Fruit fly (Drosophila melanogaster) whole organism, embryonic: ENCODE results near the gene phol.

Source experiments
- Atf6 ChIP-seq: fragments of 200-800 bp; sonication (Bioruptor generic); IDR thresholded peaks from 2 replicates; pipeline ENCODE4 v1.3.6; 2022; ENCODE audit warnings: missing biosample characterization, missing genetic modification characterization
- CG10462 ChIP-seq: fragments of 200-800 bp; sonication (Bioruptor generic); optimal IDR thresholded peaks from 2 replicates; lab custom pipeline; 2016; ENCODE audit warnings: missing biosample characterization, missing genetic modification characterization
- CG12236 ChIP-seq: fragments of 200-800 bp; sonication (Bioruptor generic); optimal IDR thresholded peaks from 2 replicates; lab custom pipeline; 2016; ENCODE audit warnings: missing biosample characterization, missing genetic modification characterization
- CG13123 ChIP-seq: fragments of 200-800 bp; sonication (Bioruptor generic); optimal IDR thresholded peaks from 2 replicates; lab custom pipeline; 2016; ENCODE audit warnings: missing biosample characterization, missing genetic modification characterization
- CG15073 ChIP-seq: fragments of 200-800 bp; sonication (Bioruptor generic); optimal IDR thresholded peaks from 2 replicates; lab custom pipeline; 2016; ENCODE audit warnings: missing biosample characterization, missing genetic modification characterization
- CG16813 ChIP-seq: fragments of 200-800 bp; sonication (Bioruptor generic); IDR thresholded peaks from 3 replicates; pipeline ENCODE4 v1.3.6; 2022; ENCODE audit warnings: missing biosample characterization, missing genetic modification characterization; ENCODE audit not compliant: partially characterized antibody
- CG17568 ChIP-seq: fragments of 200-800 bp; sonication (Bioruptor generic); optimal IDR thresholded peaks from 2 replicates; lab custom pipeline; 2018; ENCODE audit warnings: missing biosample characterization, mild to moderate bottlenecking, missing genetic modification characterization, moderate library complexity
- CG1792 ChIP-seq: fragments of 200-800 bp; sonication (Bioruptor generic); optimal IDR thresholded peaks from 2 replicates; lab custom pipeline; 2016; ENCODE audit warnings: missing biosample characterization, missing genetic modification characterization
- CG18764 ChIP-seq: fragments of 200-800 bp; sonication (Bioruptor generic); optimal IDR thresholded peaks from 3 replicates; lab custom pipeline; 2016; ENCODE audit warnings: missing biosample characterization, missing genetic modification characterization
- CG2199 ChIP-seq: fragments of 200-800 bp; sonication (Bioruptor generic); IDR thresholded peaks from 3 replicates; pipeline ENCODE4 v1.3.6; 2022; ENCODE audit warnings: missing biosample characterization, missing genetic modification characterization
- CG3065 ChIP-seq: fragments of 200-800 bp; sonication (Bioruptor generic); optimal IDR thresholded peaks from 2 replicates; lab custom pipeline; 2016; ENCODE audit warnings: missing biosample characterization, missing genetic modification characterization
- CG33213 ChIP-seq: fragments of 200-800 bp; sonication (Bioruptor generic); optimal IDR thresholded peaks from 3 replicates; lab custom pipeline; 2016; ENCODE audit warnings: missing biosample characterization, missing genetic modification characterization
- CG34422 ChIP-seq: fragments of 200-800 bp; sonication (Bioruptor generic); IDR thresholded peaks from 3 replicates; pipeline ENCODE4 v1.3.6; 2022; ENCODE audit warnings: missing biosample characterization, missing genetic modification characterization
- CG6654 ChIP-seq: fragments of 200-800 bp; sonication (Bioruptor generic); optimal IDR thresholded peaks from 2 replicates; lab custom pipeline; 2017; ENCODE audit warnings: missing biosample characterization, mild to moderate bottlenecking, missing genetic modification characterization
- CG8359 ChIP-seq: fragments of 200-800 bp; sonication (Bioruptor generic); optimal IDR thresholded peaks from 2 replicates; lab custom pipeline; 2017; ENCODE audit warnings: missing biosample characterization, mild to moderate bottlenecking, missing genetic modification characterization, borderline replicate concordance
- CkIIα-i1 ChIP-seq: fragments of 200-800 bp; sonication (Bioruptor generic); IDR thresholded peaks from 2 replicates; pipeline ENCODE4 v1.3.6; 2022; ENCODE audit warnings: missing biosample characterization, missing genetic modification characterization
- CoRest ChIP-seq: fragments of 200-800 bp; sonication (Bioruptor generic); optimal IDR thresholded peaks from 3 replicates; lab custom pipeline; 2018; ENCODE audit warnings: missing biosample characterization, mild to moderate bottlenecking, missing genetic modification characterization, moderate library complexity
- Dref ChIP-seq: fragments of 200-800 bp; sonication (Bioruptor generic); IDR thresholded peaks from 2 replicates; pipeline ENCODE4 v1.3.6; 2022; ENCODE audit warnings: missing biosample characterization, missing genetic modification characterization
- E2f1 ChIP-seq: fragments of 200-800 bp; sonication (Bioruptor generic); IDR thresholded peaks from 2 replicates; pipeline ENCODE4 v1.3.6; 2022; ENCODE audit warnings: missing biosample characterization, missing genetic modification characterization
- Elba2 ChIP-seq: fragments of 200-800 bp; sonication (Bioruptor generic); optimal IDR thresholded peaks from 3 replicates; lab custom pipeline; 2016; ENCODE audit warnings: missing biosample characterization, missing genetic modification characterization
- Ets97D ChIP-seq: fragments of 200-800 bp; sonication (Bioruptor generic); optimal IDR thresholded peaks from 3 replicates; lab custom pipeline; 2016; ENCODE audit warnings: missing biosample characterization, missing genetic modification characterization
- Fer1 ChIP-seq: fragments of 200-800 bp; sonication (Bioruptor generic); optimal IDR thresholded peaks from 2 replicates; lab custom pipeline; 2017; ENCODE audit warnings: missing biosample characterization, mild to moderate bottlenecking, missing genetic modification characterization
- GATAe ChIP-seq: fragments of 200-800 bp; sonication (Bioruptor generic); conservative IDR thresholded peaks from 2 replicates; pipeline ENCODE4 v1.3.6; 2022; ENCODE audit warnings: missing biosample characterization, missing genetic modification characterization
- HLH3B ChIP-seq: fragments of 200-800 bp; sonication (Bioruptor generic); IDR thresholded peaks from 2 replicates; pipeline ENCODE4 v1.3.6; 2022; ENCODE audit warnings: missing biosample characterization, missing genetic modification characterization
- Hey ChIP-seq: fragments of 200-800 bp; sonication (Bioruptor generic); optimal IDR thresholded peaks from 3 replicates; lab custom pipeline; 2018; ENCODE audit warnings: missing biosample characterization, mild to moderate bottlenecking, missing genetic modification characterization
- NC2α ChIP-seq: fragments of 200-800 bp; sonication (Bioruptor generic); optimal IDR thresholded peaks from 2 replicates; lab custom pipeline; 2016; ENCODE audit warnings: missing biosample characterization, missing genetic modification characterization
- NFAT ChIP-seq: fragments of 200-800 bp; sonication (Bioruptor generic); IDR thresholded peaks from 2 replicates; pipeline ENCODE4 v1.3.6; 2022; ENCODE audit warnings: missing biosample characterization, missing genetic modification characterization
- Nf-YA ChIP-seq: fragments of 200-800 bp; sonication (Bioruptor generic); IDR thresholded peaks from 2 replicates; pipeline ENCODE4 v1.3.6; 2022; ENCODE audit warnings: missing biosample characterization, missing genetic modification characterization
- Side ChIP-seq: fragments of 200-800 bp; sonication (Bioruptor generic); optimal IDR thresholded peaks from 2 replicates; lab custom pipeline; 2016; ENCODE audit warnings: missing biosample characterization, missing genetic modification characterization
- Usf ChIP-seq: fragments of 200-800 bp; sonication (Bioruptor generic); optimal IDR thresholded peaks from 2 replicates; lab custom pipeline; 2017; ENCODE audit warnings: missing genotype, missing biosample characterization, missing genetic modification characterization
- ab ChIP-seq: fragments of 200-800 bp; sonication (Bioruptor generic); optimal IDR thresholded peaks from 2 replicates; lab custom pipeline; 2016; ENCODE audit warnings: missing biosample characterization, missing genetic modification characterization
- ap ChIP-seq: fragments of 200-800 bp; sonication (Bioruptor generic); IDR thresholded peaks from 2 replicates; pipeline ENCODE4 v1.3.6; 2022; ENCODE audit warnings: missing biosample characterization, missing genetic modification characterization
- ash1 ChIP-seq: fragments of 200-800 bp; sonication (Bioruptor generic); optimal IDR thresholded peaks from 2 replicates; lab custom pipeline; 2018; ENCODE audit warnings: missing biosample characterization, mild to moderate bottlenecking, missing genetic modification characterization
- caup ChIP-seq: fragments of 200-800 bp; sonication (Bioruptor generic); optimal IDR thresholded peaks from 3 replicates; lab custom pipeline; 2017; ENCODE audit warnings: missing biosample characterization, mild to moderate bottlenecking, missing genetic modification characterization, moderate library complexity; ENCODE audit not compliant: severe bottlenecking
- danr ChIP-seq: fragments of 200-800 bp; sonication (Bioruptor generic); IDR thresholded peaks from 2 replicates; pipeline ENCODE4 v1.3.6; 2022; ENCODE audit warnings: missing biosample characterization, missing genetic modification characterization
- dmrt11E ChIP-seq: fragments of 200-800 bp; sonication (Bioruptor generic); optimal IDR thresholded peaks from 3 replicates; lab custom pipeline; 2018; ENCODE audit warnings: missing biosample characterization, mild to moderate bottlenecking, missing genetic modification characterization, moderate library complexity
- dysf ChIP-seq: fragments of 200-800 bp; sonication (Bioruptor generic); IDR thresholded peaks from 3 replicates; pipeline ENCODE4 v1.3.6; 2022; ENCODE audit warnings: missing biosample characterization, missing genetic modification characterization
- esg ChIP-seq: fragments of 200-800 bp; sonication (Bioruptor generic); conservative IDR thresholded peaks from 2 replicates; pipeline ENCODE4 v1.3.6; 2022; ENCODE audit warnings: missing biosample characterization, missing genetic modification characterization
- fd3F ChIP-seq: fragments of 200-800 bp; sonication (Bioruptor generic); optimal IDR thresholded peaks from 2 replicates; lab custom pipeline; 2018; ENCODE audit warnings: missing biosample characterization, mild to moderate bottlenecking, missing genetic modification characterization, moderate library complexity
- fd64A ChIP-seq: fragments of 200-800 bp; sonication (Bioruptor generic); optimal IDR thresholded peaks from 3 replicates; lab custom pipeline; 2018; ENCODE audit warnings: missing biosample characterization, mild to moderate bottlenecking, missing genetic modification characterization
- gt ChIP-seq: fragments of 200-800 bp; sonication (Bioruptor generic); IDR thresholded peaks from 2 replicates; pipeline ENCODE4 v1.3.6; 2022; ENCODE audit warnings: missing biosample characterization, missing genetic modification characterization
- knrl ChIP-seq: fragments of 200-800 bp; sonication (Bioruptor generic); IDR thresholded peaks from 3 replicates; pipeline ENCODE4 v1.3.6; 2022; ENCODE audit warnings: missing biosample characterization, missing genetic modification characterization; ENCODE audit not compliant: partially characterized antibody
- maf-S ChIP-seq: fragments of 200-800 bp; sonication (Bioruptor generic); optimal IDR thresholded peaks from 2 replicates; lab custom pipeline; 2016; ENCODE audit warnings: missing biosample characterization, missing genetic modification characterization
- nau ChIP-seq: fragments of 200-800 bp; sonication (Bioruptor generic); optimal IDR thresholded peaks from 3 replicates; lab custom pipeline; 2017; ENCODE audit warnings: missing biosample characterization, mild to moderate bottlenecking, missing genetic modification characterization, missing genetic modification reagents
- peb ChIP-seq: fragments of 200-800 bp; sonication (Bioruptor generic); IDR thresholded peaks from 2 replicates; pipeline ENCODE4 v1.3.6; 2022; ENCODE audit warnings: missing biosample characterization, missing genetic modification characterization
- pros ChIP-seq: fragments of 200-800 bp; sonication (Bioruptor generic); optimal IDR thresholded peaks from 3 replicates; lab custom pipeline; 2019; ENCODE audit warnings: missing biosample characterization, mild to moderate bottlenecking, missing genetic modification characterization, moderate library complexity
- pzg ChIP-seq: fragments of 200-800 bp; sonication (Bioruptor generic); optimal IDR thresholded peaks from 3 replicates; lab custom pipeline; 2018; ENCODE audit warnings: missing biosample characterization, mild to moderate bottlenecking, missing genetic modification characterization, moderate library complexity
- sqz ChIP-seq: fragments of 200-800 bp; sonication (Bioruptor generic); optimal IDR thresholded peaks from 3 replicates; lab custom pipeline; 2018; ENCODE audit warnings: missing biosample characterization, mild to moderate bottlenecking, missing genetic modification characterization
- ttk ChIP-seq: fragments of 200-800 bp; sonication (Bioruptor generic); IDR thresholded peaks from 2 replicates; pipeline ENCODE4 v2.1.2; 2022; ENCODE audit warnings: missing biosample characterization, missing genetic modification characterization

The phol gene

dm6 chr3L:9429665-9430607, 26.1 kb downstream of the phol start, which contains the start of the genes RpS17 and MTF-1 (continued):
- TF ChIP-seq pros (GFP tag; lab: Kevin White, UChicago) (no peak), CkIIα-i1 (GFP tag; lab: Robert Waterston, UW) (no peak), Atf6 (GFP tag; lab: Robert Waterston, UW) (no peak), knrl (GFP tag; lab: Robert Waterston, UW) (no peak), pzg (GFP tag; lab: Kevin White, UChicago) (peak; percentile 87), caup (peak; percentile 74), CG10462 (GFP tag; lab: Kevin White, UChicago) (no peak), NFAT (GFP tag; lab: Robert Waterston, UW) (peak; percentile 57; the same call in 1 of the 2 replicates), fd3F (GFP tag; lab: Kevin White, UChicago) (peak; percentile 40), CG1792 (GFP tag; lab: Kevin White, UChicago) (no peak), CG12236 (GFP tag; lab: Kevin White, UChicago) (peak; percentile 30), CoRest (tag; lab: Kevin White, UChicago) (peak; percentile 31), nau (GFP tag; lab: Kevin White, UChicago) (peak; percentile 65), Usf (peak; percentile 1), peb (GFP tag; lab: Robert Waterston, UW) (no peak), CG34422 (peak; percentile 62; the same call in 2 of the 3 replicates), ab (no peak), gt (GFP tag; lab: Robert Waterston, UW) (no peak), CG15073 (GFP tag; lab: Kevin White, UChicago) (no peak), danr (no peak), ap (GFP tag; lab: Robert Waterston, UW) (no peak), esg (GFP tag; lab: Robert Waterston, UW) (no peak), CG6654 (GFP tag; lab: Kevin White, UChicago) (no peak), ash1 (GFP tag; lab: Kevin White, UChicago) (no peak), dmrt11E (tag; lab: Kevin White, UChicago) (peak; percentile 44), E2f1 (GFP tag; lab: Robert Waterston, UW) (no peak), CG18764 (no peak), Fer1 (GFP tag; lab: Kevin White, UChicago) (peak; percentile 61), Elba2 (GFP tag; lab: Kevin White, UChicago) (no peak), CG17568 (peak; percentile 78), Ets97D (GFP tag; lab: Kevin White, UChicago) (peak; percentile 98), sqz (GFP tag; lab: Kevin White, UChicago) (peak; percentile 40), CG16813 (no peak), Dref (peak; percentile 9; the same call in 1 of the 2 replicates), Side (GFP tag; lab: Kevin White, UChicago) (peak; percentile 59), GATAe (GFP tag; lab: Robert Waterston, UW) (no peak), NC2α (GFP tag; lab: Kevin White, UChicago) (no peak), maf-S (GFP tag; lab: Kevin White, UChicago) (peak; percentile 4), CG8359 (GFP tag; lab: Kevin White, UChicago) (no peak), Hey (tag; lab: Kevin White, UChicago) (no peak), CG33213 (peak; percentile 57), CG3065 (GFP tag; lab: Kevin White, UChicago) (no peak), CG2199 (GFP tag; lab: Robert Waterston, UW) (no peak), fd64A (GFP tag; lab: Kevin White, UChicago) (peak; percentile 21), HLH3B (peak; percentile 34; the same call in 1 of the 2 replicates), dysf (GFP tag; lab: Robert Waterston, UW) (0 out of 3 replicates have a peak, but pooled peaks have one; percentile 32), CG13123 (GFP tag; lab: Kevin White, UChicago) (peak; percentile 24), ttk (GFP tag; lab: Robert Waterston, UW) (peak; percentile 30), Nf-YA (GFP tag; lab: Robert Waterston, UW) (peak; percentile 73)
